Worm (Caenorhabditis elegans): ENCODE results near the gene ZK6.8.

Gene ZK6.8

DNA sequence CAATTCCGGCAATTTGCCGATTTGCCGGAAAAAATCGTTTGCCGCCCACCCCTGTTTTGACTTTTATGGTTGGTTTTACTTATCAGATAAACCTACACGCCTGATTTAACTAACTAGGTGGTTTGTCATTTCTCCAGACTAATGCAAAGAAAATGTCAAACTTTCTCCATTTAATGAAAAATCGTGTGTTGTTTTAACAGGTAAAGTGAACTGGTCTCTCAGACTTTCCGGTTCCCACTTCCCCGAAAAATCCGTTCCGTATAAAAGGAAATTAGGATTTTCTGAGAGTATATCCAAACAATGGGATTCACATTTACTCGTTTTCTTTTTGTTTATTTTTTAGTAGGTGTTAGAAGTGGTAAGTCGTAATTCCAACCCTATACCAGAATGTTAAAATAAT is 17.1 kb upstream of the ZK6.8 start, which contains the start of gene mltn-6:
Gene mltn-6, plus strand, starts transcription at position 301 of the 400 bp plus-strand sequence.
- TF ChIP-seq pqm-1 (tag; optimal IDR thresholded peaks at IDR 0.05) (no peak), fkh-10 (GFP tag; optimal IDR thresholded peaks at IDR 0.05) (no peak), egl-5 (tag; optimal IDR thresholded peaks at IDR 0.05) (no peak), aly-2 (tag; optimal IDR thresholded peaks at IDR 0.05) (no peak), nhr-77 (tag; optimal IDR thresholded peaks at IDR 0.05) (no peak), unc-39 (tag; optimal IDR thresholded peaks at IDR 0.05) (no peak), snpc-4 (tag; optimal IDR thresholded peaks at IDR 0.05) (no peak)

DNA sequence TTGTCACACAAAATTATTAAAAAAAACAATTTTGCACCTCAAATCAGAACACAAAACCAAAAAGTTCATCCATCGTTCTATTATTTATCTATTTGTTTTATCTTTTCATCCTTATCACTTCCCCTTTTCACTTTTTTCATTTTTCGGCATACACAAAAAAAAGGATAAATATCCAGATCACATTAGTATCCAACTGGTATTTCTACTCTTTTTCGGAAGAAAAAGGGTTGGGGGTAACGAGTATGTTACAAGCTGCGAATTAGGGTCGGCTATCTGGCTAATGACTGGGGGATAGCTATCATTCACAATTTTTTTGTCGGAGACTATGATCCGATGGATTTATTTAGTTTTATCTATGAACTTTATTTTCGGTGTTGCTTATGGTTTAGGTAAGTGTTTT is 11.7 kb upstream of the ZK6.8 start, which contains the start of gene mltn-7:
Gene mltn-7, plus strand, starts transcription at position 301 of the 400 bp plus-strand sequence.
- TF ChIP-seq nhr-12 (tag; optimal IDR thresholded peaks at IDR 0.05), result no peak

- no peak for TF ChIP-seq fkh-2 (tag; optimal IDR thresholded peaks at IDR 0.05)
- TF ChIP-seq nhr-23 (tag; optimal IDR thresholded peaks at IDR 0.05), result no peak
- no peak for TF ChIP-seq elt-1 (tag; optimal IDR thresholded peaks at IDR 0.05)
- no peak for TF ChIP-seq elt-3 (tag; optimal IDR thresholded peaks at IDR 0.05)
- no peak for TF ChIP-seq snpc-4 (tag; optimal IDR thresholded peaks at IDR 0.05)
Measured at ce11 chrV:373192-373591, 8.5 kb upstream of the ZK6.8 start.

DNA sequence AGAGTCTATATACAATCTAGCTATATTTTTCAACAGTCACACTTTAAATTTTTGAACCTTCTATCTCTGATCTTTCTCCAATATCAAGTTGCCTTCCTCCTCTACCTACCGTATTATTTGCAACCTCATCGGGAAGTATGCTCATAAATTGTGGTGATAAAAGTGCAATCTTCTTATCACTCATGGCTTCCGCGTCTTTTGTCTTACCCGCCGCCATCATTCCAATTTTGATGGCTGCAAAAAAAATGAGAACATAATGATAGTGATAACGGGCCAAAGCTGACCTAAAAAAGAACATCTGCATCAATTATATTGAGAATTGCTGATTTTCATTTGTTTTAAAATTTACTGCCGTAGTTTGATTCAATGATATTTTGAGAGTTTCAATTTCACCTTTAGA is 4.9 kb upstream of the ZK6.8 start:
- TF ChIP-seq zag-1 (tag; optimal IDR thresholded peaks at IDR 0.05), result no peak
- TF ChIP-seq ZK546.5 (tag; optimal IDR thresholded peaks at IDR 0.05), result no peak
- no peak for TF ChIP-seq mdl-1 (tag; optimal IDR thresholded peaks at IDR 0.05)
- peak in 1 of 3 experiments; percentile 35 for TF ChIP-seq elt-3 (tag; optimal IDR thresholded peaks at IDR 0.05)
- TF ChIP-seq elt-2 (tag; optimal IDR thresholded peaks at IDR 0.05), result peak; percentile 51
- TF ChIP-seq nhr-28 (tag; optimal IDR thresholded peaks at IDR 0.05), result no peak
- no peak for TF ChIP-seq jun-1 (tag; optimal IDR thresholded peaks at IDR 0.05)

- TF ChIP-seq ceh-16 (tag; optimal IDR thresholded peaks at IDR 0.05), result no peak
- no peak for TF ChIP-seq tbx-2 (tag; optimal IDR thresholded peaks at IDR 0.05)
- peak; percentile 40 for TF ChIP-seq nhr-23 (tag; optimal IDR thresholded peaks at IDR 0.05)
- TF ChIP-seq nhr-43 (tag; optimal IDR thresholded peaks at IDR 0.05; ENCODE audit: poor library complexity, severe bottlenecking), result peak; percentile 29
- TF ChIP-seq nhr-25 (tag; optimal IDR thresholded peaks at IDR 0.05), result peak; percentile 25
Measured at ce11 chrV:378231-378630, 3.5 kb upstream of the ZK6.8 start.

ce11 chrV:380186-380585 is 1.5 kb upstream of the ZK6.8 start, which contains the start of gene mltn-8:
TSS of gene mltn-8 (minus strand) at chrV:380286.
- TF ChIP-seq ama-1 (optimal IDR thresholded peaks at IDR 0.05) (no peak), pqm-1 (tag; optimal IDR thresholded peaks at IDR 0.05) (no peak), nhr-67 (tag; optimal IDR thresholded peaks at IDR 0.05) (no peak), ztf-4 (tag; optimal IDR thresholded peaks at IDR 0.05) (no peak), nhr-76 (tag; optimal IDR thresholded peaks at IDR 0.05) (no peak), fos-1 (tag; optimal IDR thresholded peaks at IDR 0.05) (no peak), daf-12 (tag; optimal IDR thresholded peaks at IDR 0.05) (no peak), ceh-82 (tag; optimal IDR thresholded peaks at IDR 0.05) (no peak), unc-39 (tag; optimal IDR thresholded peaks at IDR 0.05) (no peak), zag-1 (tag; optimal IDR thresholded peaks at IDR 0.05) (no peak), pha-4 (tag; optimal IDR thresholded peaks at IDR 0.05) (no peak), nfya-1 (tag; optimal IDR thresholded peaks at IDR 0.05; ENCODE audit: insufficient read depth) (no peak), ztf-11 (tag; optimal IDR thresholded peaks at IDR 0.05) (no peak), jun-1 (tag; optimal IDR thresholded peaks at IDR 0.05) (no peak), aly-2 (tag; optimal IDR thresholded peaks at IDR 0.05) (no peak), elt-3 (tag; optimal IDR thresholded peaks at IDR 0.05) (no peak)

DNA sequence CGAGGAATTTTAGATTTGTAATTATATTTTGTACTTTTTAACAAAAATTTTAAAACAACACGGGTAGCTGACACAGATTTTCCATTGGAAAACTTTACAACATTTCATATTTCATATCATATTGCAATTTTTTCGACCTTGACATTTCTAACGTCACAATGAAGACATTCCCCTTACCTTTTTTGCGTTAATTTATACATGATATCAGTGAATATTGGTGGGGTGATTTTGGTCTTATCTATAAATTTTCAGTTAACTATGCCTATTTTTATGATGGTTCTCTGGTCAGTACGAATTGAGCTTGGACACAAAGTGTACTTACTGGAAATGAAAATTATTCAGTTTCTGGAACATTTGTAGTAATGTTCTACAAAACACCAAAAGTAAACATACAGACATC is 2.8 kb downstream of the ZK6.8 start:
- no peak for TF ChIP-seq nhr-237 (tag; optimal IDR thresholded peaks at IDR 0.05)
- TF ChIP-seq elt-2 (tag; optimal IDR thresholded peaks at IDR 0.05), result peak; percentile 83
- TF ChIP-seq pqm-1 (tag; optimal IDR thresholded peaks at IDR 0.05), result peak; percentile 31
- no peak for TF ChIP-seq ceh-16 (tag; optimal IDR thresholded peaks at IDR 0.05)

Measured in whole organism, L3 larva.